Worm (Caenorhabditis elegans): Measurements from ENCODE around the gene fbxc-31.

The fbxc-31 gene

ce11 chrII:911680-912079, at the start of gene fbxc-31:
Gene fbxc-31, plus strand, starts transcription at chrII:911980.
- TF ChIP-seq hmg-11 (tag; optimal IDR thresholded peaks at IDR 0.05) (no peak), ama-1 (optimal IDR thresholded peaks at IDR 0.05) (no peak), ceh-16 (tag; optimal IDR thresholded peaks at IDR 0.05) (no peak), nhr-11 (tag; optimal IDR thresholded peaks at IDR 0.05) (no peak), fos-1 (tag; optimal IDR thresholded peaks at IDR 0.05) (no peak), zag-1 (tag; optimal IDR thresholded peaks at IDR 0.05) (no peak), pha-4 (tag; optimal IDR thresholded peaks at IDR 0.05) (no peak), ceh-9 (tag; optimal IDR thresholded peaks at IDR 0.05) (no peak), lsy-12 (tag; optimal IDR thresholded peaks at IDR 0.05) (no peak), lin-15B (tag; optimal IDR thresholded peaks at IDR 0.05) (no peak), R02D3.7 (tag; optimal IDR thresholded peaks at IDR 0.05) (no peak)

ce11 chrII:866801-867200, 45.0 kb upstream of the fbxc-31 start, which contains the start of gene Y46B2A.3:
Gene Y46B2A.3, minus strand, starts transcription at chrII:866901.
- no peak for TF ChIP-seq eor-1 (tag; optimal IDR thresholded peaks at IDR 0.05)
- TF ChIP-seq nhr-28 (tag; optimal IDR thresholded peaks at IDR 0.05) = no peak
- TF ChIP-seq egl-5 (tag; optimal IDR thresholded peaks at IDR 0.05) = no peak
- TF ChIP-seq daf-12 (tag; optimal IDR thresholded peaks at IDR 0.05) = no peak
- no peak for TF ChIP-seq elt-3 (tag; optimal IDR thresholded peaks at IDR 0.05)
- no peak for TF ChIP-seq lin-39 (tag; optimal IDR thresholded peaks at IDR 0.05)
- no peak for TF ChIP-seq elt-1 (tag; optimal IDR thresholded peaks at IDR 0.05)
- no peak for TF ChIP-seq nhr-43 (tag; optimal IDR thresholded peaks at IDR 0.05; ENCODE audit: poor library complexity, severe bottlenecking)
- no peak for TF ChIP-seq zag-1 (tag; optimal IDR thresholded peaks at IDR 0.05)
- no peak for TF ChIP-seq skn-1 (tag; optimal IDR thresholded peaks at IDR 0.05)
- TF ChIP-seq nhr-67 (tag; optimal IDR thresholded peaks at IDR 0.05) = no peak
- TF ChIP-seq nhr-11 (tag; optimal IDR thresholded peaks at IDR 0.05) = no peak
- no peak for TF ChIP-seq ceh-28 (tag; optimal IDR thresholded peaks at IDR 0.05)
- no peak for TF ChIP-seq nhr-76 (tag; optimal IDR thresholded peaks at IDR 0.05)
- no peak for TF ChIP-seq elt-2 (tag; optimal IDR thresholded peaks at IDR 0.05)

ce11 chrII:868240-868864, 43.4 kb upstream of the fbxc-31 start, which contains the start of gene fbxc-51:
Gene fbxc-51, plus strand, starts transcription at chrII:868814.
- TF ChIP-seq daf-12 (tag; optimal IDR thresholded peaks at IDR 0.05) = no peak
- no peak for TF ChIP-seq hmg-11 (tag; optimal IDR thresholded peaks at IDR 0.05)
- TF ChIP-seq ZK546.5 (tag; optimal IDR thresholded peaks at IDR 0.05) = no peak
- TF ChIP-seq zag-1 (tag; optimal IDR thresholded peaks at IDR 0.05) = no peak
- TF ChIP-seq nhr-25 (tag; optimal IDR thresholded peaks at IDR 0.05) = no peak
- no peak for TF ChIP-seq nhr-11 (tag; optimal IDR thresholded peaks at IDR 0.05)
- TF ChIP-seq pha-4 (tag; optimal IDR thresholded peaks at IDR 0.05) = no peak
- no peak for TF ChIP-seq nhr-43 (tag; optimal IDR thresholded peaks at IDR 0.05; ENCODE audit: poor library complexity, severe bottlenecking)
- no peak for TF ChIP-seq lin-15B (tag; optimal IDR thresholded peaks at IDR 0.05)
- TF ChIP-seq unc-62 (GFP tag; optimal IDR thresholded peaks at IDR 0.05) = no peak
- no peak for TF ChIP-seq R02D3.7 (tag; optimal IDR thresholded peaks at IDR 0.05)

ce11 chrII:869316-869715, 42.5 kb upstream of the fbxc-31 start:
- TF ChIP-seq zag-1 (tag; optimal IDR thresholded peaks at IDR 0.05) (no peak), nhr-237 (tag; optimal IDR thresholded peaks at IDR 0.05) (no peak), nhr-43 (tag; optimal IDR thresholded peaks at IDR 0.05; ENCODE audit: poor library complexity, severe bottlenecking) (no peak)

- TF ChIP-seq lin-39 (tag; optimal IDR thresholded peaks at IDR 0.05) (peak; percentile 4), pha-4 (tag; optimal IDR thresholded peaks at IDR 0.05) (peak; percentile 44), nfya-1 (tag; optimal IDR thresholded peaks at IDR 0.05; ENCODE audit: insufficient read depth) (no peak), snpc-4 (tag; optimal IDR thresholded peaks at IDR 0.05) (peak; percentile 73), elt-1 (tag; optimal IDR thresholded peaks at IDR 0.05) (peak; percentile 6), egl-5 (tag; optimal IDR thresholded peaks at IDR 0.05) (no peak), pqm-1 (tag; optimal IDR thresholded peaks at IDR 0.05) (peak; percentile 10), elt-2 (tag; optimal IDR thresholded peaks at IDR 0.05) (peak; percentile 31), lin-15B (tag; optimal IDR thresholded peaks at IDR 0.05) (peak; percentile 54)
Measured at ce11 chrII:872993-873787, 38.6 kb upstream of the fbxc-31 start, which contains the start of gene alg-2. Gene alg-2, plus strand, starts transcription at chrII:873212.
